Worm (Caenorhabditis elegans) whole organism, midembryonic: ENCODE data around the gene col-153.

Source experiments
- T22C8.4 ChIP-seq: fragments of 200-800 bp; sonication (Bioruptor generic); IDR thresholded peaks from 2 replicates; pipeline ENCODE4 v1.3.6; 2022; ENCODE audit warnings: missing genetic modification characterization, missing compliant biosample characterization
- cog-1 ChIP-seq: sonication (generic microtip); optimal IDR thresholded peaks from 2 replicates; lab custom pipeline; 2016; ENCODE audit warnings: missing genetic modification characterization, missing compliant biosample characterization
- flt-1 ChIP-seq: fragments of 200-800 bp; sonication (Bioruptor generic); IDR thresholded peaks from 2 replicates; pipeline ENCODE4 v1.3.6; 2022; ENCODE audit warnings: missing genetic modification characterization, missing compliant biosample characterization
- klf-2 ChIP-seq: fragments of 200-800 bp; sonication (Bioruptor generic); conservative IDR thresholded peaks from 2 replicates; pipeline ENCODE4 v1.3.6; 2022; ENCODE audit warnings: missing genetic modification reagents, missing genetic modification characterization, missing compliant biosample characterization
- med-1 ChIP-seq: sonication (generic microtip); optimal IDR thresholded peaks from 2 replicates; lab custom pipeline; 2017; ENCODE audit warnings: missing genetic modification characterization, mild to moderate bottlenecking, missing compliant biosample characterization, antibody characterized with exemption, missing genetic modification reagents; ENCODE audit not compliant: insufficient read depth
- ref-1 ChIP-seq: fragments of 200-800 bp; sonication (Bioruptor generic); conservative IDR thresholded peaks from 2 replicates; pipeline ENCODE4 v1.3.6; 2022; ENCODE audit warnings: missing genetic modification reagents, missing genetic modification characterization, missing compliant biosample characterization
- tab-1 ChIP-seq: fragments of 200-800 bp; sonication (Bioruptor generic); IDR thresholded peaks from 2 replicates; pipeline ENCODE4 v1.3.6; 2022; ENCODE audit warnings: missing genetic modification characterization, missing compliant biosample characterization
- ztf-23 ChIP-seq: fragments of 200-800 bp; sonication (Bioruptor generic); IDR thresholded peaks from 2 replicates; pipeline ENCODE4 v1.3.6; 2022; ENCODE audit warnings: missing genetic modification reagents, missing genetic modification characterization, missing compliant biosample characterization
- ztf-29 ChIP-seq: fragments of 200-800 bp; sonication (Bioruptor generic); IDR thresholded peaks from 2 replicates; pipeline ENCODE4 v1.3.6; 2022; ENCODE audit warnings: missing genetic modification reagents, missing genetic modification characterization, missing compliant biosample characterization

col-153 gene

ce11 chrV:10975091-10975490 is 25.5 kb downstream of the col-153 start:
- no peak for TF ChIP-seq flt-1 (GFP tag; lab: Robert Waterston, UW)
- TF ChIP-seq ztf-23 (GFP tag; lab: Robert Waterston, UW): no peak
- no peak for TF ChIP-seq klf-2 (GFP tag; lab: Robert Waterston, UW)
- no peak for TF ChIP-seq cog-1 (tag; lab: Kevin White, UChicago)
- no peak for TF ChIP-seq ztf-29 (GFP tag; lab: Robert Waterston, UW)

ce11 chrV:10981113-10981512 is 31.5 kb downstream of the col-153 start, which contains the start of gene fig-1:
TSS of gene fig-1 (minus strand) at chrV:10981213.
- TF ChIP-seq med-1 (GFP tag; lab: Kevin White, UChicago): no peak
- no peak for TF ChIP-seq ztf-29 (GFP tag; lab: Robert Waterston, UW)
- no peak for TF ChIP-seq ztf-23 (GFP tag; lab: Robert Waterston, UW)
- TF ChIP-seq klf-2 (GFP tag; lab: Robert Waterston, UW): no peak
- TF ChIP-seq T22C8.4 (GFP tag; lab: Robert Waterston, UW): no peak
- no peak for TF ChIP-seq flt-1 (GFP tag; lab: Robert Waterston, UW)
- no peak for TF ChIP-seq tab-1
- TF ChIP-seq ref-1 (GFP tag; lab: Robert Waterston, UW): no peak
- no peak for TF ChIP-seq cog-1 (tag; lab: Kevin White, UChicago)

DNA sequence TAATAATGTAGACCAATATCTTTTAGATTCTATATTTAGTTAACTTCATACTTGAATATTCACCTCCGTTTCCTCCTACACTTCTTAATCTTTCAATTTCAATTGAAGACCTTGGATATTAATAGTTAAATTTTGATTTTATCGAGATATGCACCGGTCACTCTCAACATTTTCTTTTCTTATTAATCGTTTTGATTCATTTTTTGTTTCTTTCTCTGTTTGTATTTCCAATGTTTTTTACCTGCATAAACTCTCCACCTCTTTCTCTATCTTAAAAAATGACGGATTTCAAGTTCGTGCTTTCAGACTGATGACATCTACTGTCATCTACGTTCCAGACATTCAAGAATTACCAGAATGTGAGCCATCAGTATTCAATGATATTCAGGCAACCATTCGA is 42.2 kb downstream of the col-153 start, which contains the start of gene frpr-9:
TSS of gene frpr-9 (plus strand) at position 301 of the 400 bp plus-strand sequence.
- no peak for TF ChIP-seq T22C8.4 (GFP tag; lab: Robert Waterston, UW)
- TF ChIP-seq flt-1 (GFP tag; lab: Robert Waterston, UW): no peak
- TF ChIP-seq tab-1: no peak
- no peak for TF ChIP-seq cog-1 (tag; lab: Kevin White, UChicago)
- no peak for TF ChIP-seq med-1 (GFP tag; lab: Kevin White, UChicago)
- TF ChIP-seq ztf-29 (GFP tag; lab: Robert Waterston, UW): no peak
- TF ChIP-seq ztf-23 (GFP tag; lab: Robert Waterston, UW): no peak

DNA sequence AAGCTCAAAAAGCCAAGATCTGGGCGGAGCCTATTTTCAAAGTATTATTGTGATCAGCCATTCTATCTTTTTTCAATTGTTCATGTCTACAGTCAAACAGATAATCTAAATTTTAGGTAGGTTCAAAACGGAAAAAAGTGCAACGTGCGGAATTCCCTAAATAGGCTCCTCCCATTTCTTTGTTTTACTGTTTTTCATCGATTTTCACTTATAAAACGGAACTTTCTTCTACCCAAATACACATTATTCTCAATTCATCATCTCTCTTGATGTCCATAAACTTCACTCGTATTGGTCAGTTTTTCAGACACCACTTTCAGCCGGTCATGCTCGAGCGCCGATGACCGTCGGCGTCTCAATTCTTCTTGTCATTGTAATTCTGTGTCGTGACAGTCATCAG is 49.2 kb downstream of the col-153 start, which contains the start of gene F53B7.7:
TSS of gene F53B7.7 (plus strand) at position 301 of the 400 bp plus-strand sequence.
- TF ChIP-seq tab-1 (no peak), ref-1 (GFP tag; lab: Robert Waterston, UW) (no peak), flt-1 (GFP tag; lab: Robert Waterston, UW) (no peak), T22C8.4 (GFP tag; lab: Robert Waterston, UW) (no peak), klf-2 (GFP tag; lab: Robert Waterston, UW) (no peak), med-1 (GFP tag; lab: Kevin White, UChicago) (no peak), cog-1 (tag; lab: Kevin White, UChicago) (no peak), ztf-23 (GFP tag; lab: Robert Waterston, UW) (no peak), ztf-29 (GFP tag; lab: Robert Waterston, UW) (no peak)

- no peak for TF ChIP-seq ztf-29 (GFP tag; lab: Robert Waterston, UW)
- peak; percentile 82 for TF ChIP-seq ztf-23 (GFP tag; lab: Robert Waterston, UW)
These were observed 51.0 kb downstream of the col-153 start, which contains the start of gene isy-1 for ce11 chrV:11000650-11001049. TSS of gene isy-1 (minus strand) at chrV:11000699.
